Fruit fly (Drosophila melanogaster): Measurements from ENCODE around the gene CG8042.

dm6 chr3L:7960707-7961695 is 13.8 kb downstream of the CG8042 start:
- TF ChIP-seq h (optimal IDR thresholded peaks at IDR 0.05) (no peak), psq (optimal IDR thresholded peaks at IDR 0.05) (no peak), ttk (optimal IDR thresholded peaks at IDR 0.05) (no peak), insv (optimal IDR thresholded peaks at IDR 0.05) (no peak), Myc (optimal IDR thresholded peaks at IDR 0.05) (no peak)
